Fruit fly (Drosophila melanogaster): ENCODE measurements around the gene sim.

DNA sequence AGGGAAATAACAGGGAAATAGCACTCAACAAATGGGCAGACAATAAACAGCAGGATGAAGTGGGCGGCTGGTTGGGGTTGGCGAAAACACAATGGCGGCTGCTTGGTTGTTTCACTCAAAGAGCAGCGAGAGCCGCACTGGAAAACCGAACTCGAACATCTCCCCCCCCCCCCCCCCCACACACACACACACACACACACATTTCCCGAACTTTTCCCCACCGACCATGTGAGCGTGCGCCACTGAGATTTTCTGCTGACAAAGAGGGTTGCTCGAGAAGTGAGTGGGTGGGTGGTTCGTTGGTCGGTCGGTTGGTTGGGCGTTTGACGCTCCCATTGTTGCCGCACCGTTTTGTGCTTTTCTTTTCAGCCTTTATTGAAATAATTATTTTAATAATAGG lies 15.6 kb downstream of the sim start:
- TF ChIP-seq CG32264 (GFP tag; optimal IDR thresholded peaks at IDR 0.05) = no peak
- no peak for TF ChIP-seq CG9705 (GFP tag; optimal IDR thresholded peaks at IDR 0.05)
- no peak for TF ChIP-seq Dfd (GFP tag; optimal IDR thresholded peaks at IDR 0.05)
- no peak for TF ChIP-seq pan (optimal IDR thresholded peaks at IDR 0.05)
- no peak for TF ChIP-seq Rel (GFP tag; optimal IDR thresholded peaks at IDR 0.05)
- no peak for TF ChIP-seq Rel (tag; optimal IDR thresholded peaks at IDR 0.05)
- no peak for TF ChIP-seq lola (GFP tag; optimal IDR thresholded peaks at IDR 0.05)
- TF ChIP-seq Vsx2 (GFP tag; optimal IDR thresholded peaks at IDR 0.05; ENCODE audit: partially characterized antibody) = no peak

Measured in whole organism, wandering third instar larva.